Fruit fly (Drosophila melanogaster): ENCODE measurements around the gene Ran.
A peak's percentile ranks its signal among the peaks of the same experiment; 100 is the strongest.

Ran gene

dm6 chrX:11128828-11129227 is 19.7 kb downstream of the Ran start, which contains the start of gene SrpRalpha (continued):
- peak; percentile 20 for TF ChIP-seq CG2116 (GFP tag; optimal IDR thresholded peaks at IDR 0.05)
- no peak for TF ChIP-seq NC2α (GFP tag; optimal IDR thresholded peaks at IDR 0.05)
- TF ChIP-seq Pdp1 (GFP tag; optimal IDR thresholded peaks at IDR 0.05): peak in 1 of 2 experiments; percentile 5
- peak; percentile 93 for TF ChIP-seq Myb (GFP tag; optimal IDR thresholded peaks at IDR 0.05)
- TF ChIP-seq CG7271 (tag; optimal IDR thresholded peaks at IDR 0.05): no peak
- TF ChIP-seq chn (GFP tag; optimal IDR thresholded peaks at IDR 0.05): no peak
- TF ChIP-seq ranshi (GFP tag; IDR thresholded peaks at IDR 0.05): no peak
- TF ChIP-seq CG4707 (GFP tag; optimal IDR thresholded peaks at IDR 0.05): no peak
- no peak for TF ChIP-seq CG4360 (GFP tag; IDR thresholded peaks at IDR 0.05)
- TF ChIP-seq ara (GFP tag; IDR thresholded peaks at IDR 0.05): no peak
- no peak for TF ChIP-seq CG4617 (GFP tag; optimal IDR thresholded peaks at IDR 0.05; ENCODE audit: borderline replicate concordance)
- peak; percentile 47; the same call in 1 of the 2 replicates for TF ChIP-seq unc-4 (GFP tag; IDR thresholded peaks at IDR 0.05; ENCODE audit: partially characterized antibody)
- TF ChIP-seq Sry-δ (GFP tag; optimal IDR thresholded peaks at IDR 0.05): peak; percentile 84
- no peak for TF ChIP-seq D19B (GFP tag; optimal IDR thresholded peaks at IDR 0.05)
- TF ChIP-seq tll (GFP tag; optimal IDR thresholded peaks at IDR 0.05): no peak
- TF ChIP-seq z (GFP tag; IDR thresholded peaks at IDR 0.05): no peak
- TF ChIP-seq jigr1 (GFP tag; IDR thresholded peaks at IDR 0.05): no peak
- TF ChIP-seq wdn (GFP tag; IDR thresholded peaks at IDR 0.05): no peak
- TF ChIP-seq CG2199 (GFP tag; IDR thresholded peaks at IDR 0.05): no peak
- no peak for TF ChIP-seq CG17568 (GFP tag; optimal IDR thresholded peaks at IDR 0.05)
- TF ChIP-seq CG9727 (GFP tag; optimal IDR thresholded peaks at IDR 0.05): no peak
- no peak for TF ChIP-seq Nf-YA (GFP tag; IDR thresholded peaks at IDR 0.05)
- no peak for TF ChIP-seq CG13123 (GFP tag; optimal IDR thresholded peaks at IDR 0.05)
- TF ChIP-seq bsh (GFP tag; optimal IDR thresholded peaks at IDR 0.05): no peak
- peak; percentile 60 for TF ChIP-seq sens (GFP tag)
- no peak for TF ChIP-seq CG16779 (GFP tag; IDR thresholded peaks at IDR 0.05)
- no peak for TF ChIP-seq fu2 (GFP tag; optimal IDR thresholded peaks at IDR 0.05)
- TF ChIP-seq NC2β (GFP tag; optimal IDR thresholded peaks at IDR 0.05): no peak
- TF ChIP-seq CG8944 (GFP tag; optimal IDR thresholded peaks at IDR 0.05): no peak
- no peak for TF ChIP-seq Meics (GFP tag; optimal IDR thresholded peaks at IDR 0.05)
- TF ChIP-seq YL-1 (GFP tag; optimal IDR thresholded peaks at IDR 0.05): peak; percentile 79
- no peak for TF ChIP-seq Dfd (GFP tag; optimal IDR thresholded peaks at IDR 0.05)
- TF ChIP-seq wor (GFP tag; IDR thresholded peaks at IDR 0.05): no peak
- no peak for TF ChIP-seq CG11456 (GFP tag; IDR thresholded peaks at IDR 0.05)
- TF ChIP-seq dan (GFP tag; IDR thresholded peaks at IDR 0.05): no peak
- TF ChIP-seq CG17829 (tag; optimal IDR thresholded peaks at IDR 0.05): peak; percentile 12
- peak; percentile 3 for TF ChIP-seq dm (GFP tag; optimal IDR thresholded peaks at IDR 0.05)
- no peak for TF ChIP-seq rib (GFP tag; IDR thresholded peaks at IDR 0.05)
- TF ChIP-seq CG12769 (tag; optimal IDR thresholded peaks at IDR 0.05): no peak
- no peak for TF ChIP-seq shn (GFP tag; optimal IDR thresholded peaks at IDR 0.05)
- TF ChIP-seq lola (GFP tag; optimal IDR thresholded peaks at IDR 0.05): no peak
- TF ChIP-seq Max (GFP tag; optimal IDR thresholded peaks at IDR 0.05): no peak
- no peak for TF ChIP-seq Doc2 (GFP tag; IDR thresholded peaks at IDR 0.05)
- no peak for TF ChIP-seq eyg (GFP tag; optimal IDR thresholded peaks at IDR 0.05)
- no peak for TF ChIP-seq Bdp1 (GFP tag; optimal IDR thresholded peaks at IDR 0.05)
- TF ChIP-seq Med (GFP tag): peak; percentile 71
- no peak for TF ChIP-seq Atf3 (GFP tag; optimal IDR thresholded peaks at IDR 0.05)
- TF ChIP-seq Sox102F (GFP tag; optimal IDR thresholded peaks at IDR 0.05): no peak
- TF ChIP-seq jing (GFP tag; optimal IDR thresholded peaks at IDR 0.05): no peak
- no peak for TF ChIP-seq CG2202 (tag; optimal IDR thresholded peaks at IDR 0.05)
- no peak for TF ChIP-seq luna (GFP tag; optimal IDR thresholded peaks at IDR 0.05)
- no peak for TF ChIP-seq tgo (GFP tag; IDR thresholded peaks at IDR 0.05)
- no peak for TF ChIP-seq CG10959 (GFP tag; IDR thresholded peaks at IDR 0.05)

Measured in whole organism, embryonic.